Fruit fly (Drosophila melanogaster) whole organism, prepupa: ENCODE results near the gene CG5902.

Experiments used
- Blimp-1 ChIP-seq: fragments of 200-800 bp; sonication (Bioruptor generic); optimal IDR thresholded peaks from 3 replicates; lab custom pipeline; 2017; ENCODE audit warnings: missing biosample characterization, missing genetic modification characterization, mild to moderate bottlenecking, moderate library complexity, missing genetic modification reagents
- CG10631 ChIP-seq: fragments of 200-800 bp; sonication (Bioruptor generic); optimal IDR thresholded peaks from 2 replicates; lab custom pipeline; 2016; ENCODE audit warnings: missing biosample characterization, missing genetic modification characterization
- CG10669 ChIP-seq: fragments of 200-800 bp; sonication (Bioruptor generic); optimal IDR thresholded peaks from 3 replicates; lab custom pipeline; 2018; ENCODE audit warnings: missing biosample characterization, mild to moderate bottlenecking, missing genetic modification characterization, moderate library complexity
- CG11762 ChIP-seq: fragments of 200-800 bp; sonication (Bioruptor generic); optimal IDR thresholded peaks from 3 replicates; lab custom pipeline; 2016; ENCODE audit warnings: missing biosample characterization, missing genetic modification characterization; ENCODE audit not compliant: insufficient read depth
- CG11902 ChIP-seq: fragments of 200-800 bp; sonication (Bioruptor generic); optimal IDR thresholded peaks from 3 replicates; lab custom pipeline; 2016; ENCODE audit warnings: missing biosample characterization, missing genetic modification characterization
- CG15336 ChIP-seq: fragments of 200-800 bp; sonication (Bioruptor generic); IDR thresholded peaks from 2 replicates; pipeline ENCODE4 v1.3.6; 2022; ENCODE audit warnings: missing biosample characterization, missing genetic modification characterization
- CG1621 ChIP-seq: fragments of 200-800 bp; sonication (Bioruptor generic); optimal IDR thresholded peaks from 3 replicates; lab custom pipeline; 2018; ENCODE audit warnings: missing biosample characterization, mild to moderate bottlenecking, missing genetic modification characterization
- CG16779 ChIP-seq: fragments of 200-800 bp; sonication (Bioruptor generic); optimal IDR thresholded peaks from 3 replicates; lab custom pipeline; 2017; ENCODE audit warnings: missing biosample characterization, mild to moderate bottlenecking, missing genetic modification characterization
- CG31627 ChIP-seq: fragments of 200-800 bp; sonication (Bioruptor generic); optimal IDR thresholded peaks from 3 replicates; lab custom pipeline; 2016; ENCODE audit warnings: missing biosample characterization, missing genetic modification characterization
- CG32006 ChIP-seq: fragments of 200-800 bp; sonication (Bioruptor generic); optimal IDR thresholded peaks from 3 replicates; lab custom pipeline; 2017; ENCODE audit warnings: missing biosample characterization, mild to moderate bottlenecking, missing genetic modification characterization
- CG3919 ChIP-seq: fragments of 200-800 bp; sonication (Bioruptor generic); optimal IDR thresholded peaks from 3 replicates; lab custom pipeline; 2016; ENCODE audit warnings: missing biosample characterization, missing genetic modification characterization
- CG4318 ChIP-seq: fragments of 200-800 bp; sonication (Bioruptor generic); optimal IDR thresholded peaks from 3 replicates; lab custom pipeline; 2017; ENCODE audit warnings: missing biosample characterization, mild to moderate bottlenecking, missing genetic modification characterization
- CG6276 ChIP-seq: fragments of 200-800 bp; sonication (Bioruptor generic); optimal IDR thresholded peaks from 2 replicates; lab custom pipeline; 2017; ENCODE audit warnings: missing biosample characterization, mild to moderate bottlenecking, missing genetic modification characterization
- CG6792 ChIP-seq: fragments of 200-800 bp; sonication (Bioruptor generic); optimal IDR thresholded peaks from 3 replicates; lab custom pipeline; 2016; ENCODE audit warnings: missing biosample characterization, missing genetic modification characterization
- CG6808 ChIP-seq: fragments of 200-800 bp; sonication (Bioruptor generic); optimal IDR thresholded peaks from 3 replicates; lab custom pipeline; 2017; ENCODE audit warnings: missing biosample characterization, missing genetic modification characterization, mild to moderate bottlenecking, moderate library complexity, missing genetic modification reagents
- CG6854 ChIP-seq: fragments of 200-800 bp; sonication (Bioruptor generic); optimal IDR thresholded peaks from 2 replicates; lab custom pipeline; 2017; ENCODE audit warnings: missing biosample characterization, mild to moderate bottlenecking, missing genetic modification characterization
- CG7368 ChIP-seq: fragments of 200-800 bp; sonication (Bioruptor generic); optimal IDR thresholded peaks from 3 replicates; lab custom pipeline; 2016; ENCODE audit warnings: missing biosample characterization, missing genetic modification characterization
- CG8119 ChIP-seq: fragments of 200-800 bp; sonication (Bioruptor generic); IDR thresholded peaks from 3 replicates; pipeline ENCODE4 v1.3.6; 2022; ENCODE audit warnings: missing biosample characterization, missing genetic modification characterization
- CG8319 ChIP-seq: fragments of 200-800 bp; sonication (Bioruptor generic); optimal IDR thresholded peaks from 3 replicates; lab custom pipeline; 2016; ENCODE audit warnings: missing biosample characterization, missing genetic modification characterization
- CG8632 ChIP-seq: fragments of 200-800 bp; sonication (Bioruptor generic); optimal IDR thresholded peaks from 3 replicates; lab custom pipeline; 2016; ENCODE audit warnings: missing biosample characterization, missing genetic modification characterization
- Eip75B ChIP-seq: fragments of 200-800 bp; sonication (Bioruptor generic); optimal IDR thresholded peaks from 3 replicates; lab custom pipeline; 2016; ENCODE audit warnings: missing biosample characterization, missing genetic modification characterization
- Eip78C ChIP-seq: fragments of 200-800 bp; sonication (Bioruptor generic); peaks from one replicate; lab custom pipeline; 2016; ENCODE audit warnings: missing biosample characterization, missing genetic modification characterization
- Hr38 ChIP-seq: sonication (Bioruptor generic); optimal IDR thresholded peaks from 2 replicates; lab custom pipeline; 2016; ENCODE audit warnings: missing biosample characterization, missing genetic modification characterization
- Hr4 ChIP-seq: fragments of 200-800 bp; sonication (Bioruptor generic); optimal IDR thresholded peaks from 3 replicates; lab custom pipeline; 2016; ENCODE audit warnings: missing biosample characterization, missing genetic modification characterization
- Smox ChIP-seq: fragments of 200-800 bp; sonication (Bioruptor generic); optimal IDR thresholded peaks from 3 replicates; lab custom pipeline; 2016; ENCODE audit warnings: missing biosample characterization, missing genetic modification characterization
- Sox102F ChIP-seq: fragments of 200-800 bp; sonication (Bioruptor generic); optimal IDR thresholded peaks from 2 replicates; lab custom pipeline; 2016; ENCODE audit warnings: missing biosample characterization, mild to moderate bottlenecking, missing genetic modification characterization
- Sox15 ChIP-seq: fragments of 200-800 bp; sonication (Bioruptor generic); optimal IDR thresholded peaks from 3 replicates; lab custom pipeline; 2016; ENCODE audit warnings: missing biosample characterization, missing genetic modification characterization
- achi ChIP-seq: fragments of 200-800 bp; sonication (Bioruptor generic); optimal IDR thresholded peaks from 3 replicates; lab custom pipeline; 2016; ENCODE audit warnings: missing biosample characterization, missing genetic modification characterization
- acj6 ChIP-seq: fragments of 200-800 bp; sonication (Bioruptor generic); optimal IDR thresholded peaks from 3 replicates; lab custom pipeline; 2016; ENCODE audit warnings: missing biosample characterization, missing genetic modification characterization
- dac ChIP-seq: fragments of 200-800 bp; sonication (Bioruptor generic); optimal IDR thresholded peaks from 2 replicates; lab custom pipeline; 2017; ENCODE audit warnings: missing biosample characterization, mild to moderate bottlenecking, missing genetic modification characterization
- dsx ChIP-seq: fragments of 200-800 bp; optimal IDR thresholded peaks from 3 replicates; lab custom pipeline; 2019; ENCODE audit warnings: missing biosample characterization, mild to moderate bottlenecking, missing genetic modification characterization, moderate library complexity; ENCODE audit not compliant: poor library complexity, severe bottlenecking
- eg ChIP-seq: fragments of 200-800 bp; sonication (Bioruptor generic); IDR thresholded peaks from 3 replicates; pipeline ENCODE4 v1.3.6; 2022; ENCODE audit warnings: missing biosample characterization, missing genetic modification characterization
- esn ChIP-seq: fragments of 200-800 bp; sonication (Bioruptor generic); optimal IDR thresholded peaks from 2 replicates; lab custom pipeline; 2016; ENCODE audit warnings: missing biosample characterization, mild to moderate bottlenecking, missing genetic modification characterization, moderate library complexity
- fd59A ChIP-seq: fragments of 200-800 bp; sonication (Bioruptor generic); optimal IDR thresholded peaks from 2 replicates; lab custom pipeline; 2017; ENCODE audit warnings: missing biosample characterization, mild to moderate bottlenecking, missing genetic modification characterization, missing genetic modification reagents
- fd85E ChIP-seq: fragments of 200-800 bp; sonication (Bioruptor generic); optimal IDR thresholded peaks from 3 replicates; lab custom pipeline; 2016; ENCODE audit warnings: missing biosample characterization, missing genetic modification characterization
- fkh ChIP-seq: fragments of 200-800 bp; sonication (Bioruptor generic); optimal IDR thresholded peaks from 3 replicates; lab custom pipeline; 2017; ENCODE audit warnings: missing biosample characterization, mild to moderate bottlenecking, missing genetic modification characterization, moderate library complexity
- lz ChIP-seq: fragments of 200-800 bp; sonication (Bioruptor generic); optimal IDR thresholded peaks from 3 replicates; lab custom pipeline; 2016; ENCODE audit warnings: missing biosample characterization, missing genetic modification characterization
- net ChIP-seq: fragments of 200-800 bp; sonication (Bioruptor generic); optimal IDR thresholded peaks from 3 replicates; lab custom pipeline; 2016; ENCODE audit warnings: missing biosample characterization, missing genetic modification characterization
- salr ChIP-seq, 2 experiments: fragments of 200-800 bp; sonication (Bioruptor generic); optimal IDR thresholded peaks; 3 replicates each; lab custom pipeline; 2016 to 2018; ENCODE audit warnings: missing biosample characterization in 2 of 2, missing genetic modification characterization in 2 of 2, mild to moderate bottlenecking in 1 of 2
- spab ChIP-seq: fragments of 200-800 bp; sonication (Bioruptor generic); optimal IDR thresholded peaks from 2 replicates; lab custom pipeline; 2017; ENCODE audit warnings: missing biosample characterization, mild to moderate bottlenecking, missing genetic modification characterization, missing genetic modification reagents
- ss ChIP-seq, 2 experiments: fragments of 200-800 bp; sonication (Bioruptor generic); optimal IDR thresholded peaks; 2 replicates in 1 of 2; 3 replicates in 1 of 2; lab custom pipeline; 2017 to 2018; ENCODE audit warnings: mild to moderate bottlenecking in 2 of 2, missing biosample characterization in 2 of 2, missing genetic modification characterization in 2 of 2, moderate library complexity in 1 of 2
- topi ChIP-seq: fragments of 200-800 bp; sonication (Bioruptor generic); optimal IDR thresholded peaks from 3 replicates; lab custom pipeline; 2016; ENCODE audit warnings: missing biosample characterization, missing genetic modification characterization
- vri ChIP-seq: fragments of 200-800 bp; sonication (Bioruptor generic); optimal IDR thresholded peaks from 3 replicates; lab custom pipeline; 2016; ENCODE audit warnings: missing biosample characterization, mild to moderate bottlenecking, missing genetic modification characterization

The CG5902 gene

dm6 chr3R:24010637-24011214, 24.3 kb downstream of the CG5902 start (continued):
- TF ChIP-seq esn (GFP tag; lab: Kevin White, UChicago) (peak; percentile 33), CG1621 (tag; lab: Kevin White, UChicago) (no peak), CG15336 (peak; percentile 55), eg (GFP tag; lab: Robert Waterston, UW) (peak; percentile 80), CG4318 (GFP tag; lab: Kevin White, UChicago) (peak; percentile 40), CG8319 (GFP tag; lab: Kevin White, UChicago) (no peak), Eip78C (GFP tag; lab: Kevin White, UChicago) (peak; percentile 82), CG6854 (no peak), CG8119 (GFP tag; lab: Robert Waterston, UW) (peak; percentile 75), CG32006 (GFP tag; lab: Kevin White, UChicago) (peak; percentile 72), Blimp-1 (GFP tag; lab: Kevin White, UChicago) (no peak), ss (GFP tag; optimal IDR thresholded peaks at IDR 0.05; lab: Kevin White, UChicago) (no peak), CG10669 (GFP tag; lab: Kevin White, UChicago) (peak; percentile 5), vri (GFP tag; lab: Kevin White, UChicago) (no peak), Hr4 (GFP tag; lab: Kevin White, UChicago) (peak; percentile 59), CG31627 (peak; percentile 42), fd85E (GFP tag; lab: Kevin White, UChicago) (no peak), Sox15 (no peak), CG7368 (GFP tag; lab: Kevin White, UChicago) (peak; percentile 25), spab (no peak), CG6792 (peak; percentile 18), Sox102F (peak; percentile 48), acj6 (GFP tag; lab: Kevin White, UChicago) (peak; percentile 48), lz (GFP tag; lab: Kevin White, UChicago) (peak; percentile 48)

DNA sequence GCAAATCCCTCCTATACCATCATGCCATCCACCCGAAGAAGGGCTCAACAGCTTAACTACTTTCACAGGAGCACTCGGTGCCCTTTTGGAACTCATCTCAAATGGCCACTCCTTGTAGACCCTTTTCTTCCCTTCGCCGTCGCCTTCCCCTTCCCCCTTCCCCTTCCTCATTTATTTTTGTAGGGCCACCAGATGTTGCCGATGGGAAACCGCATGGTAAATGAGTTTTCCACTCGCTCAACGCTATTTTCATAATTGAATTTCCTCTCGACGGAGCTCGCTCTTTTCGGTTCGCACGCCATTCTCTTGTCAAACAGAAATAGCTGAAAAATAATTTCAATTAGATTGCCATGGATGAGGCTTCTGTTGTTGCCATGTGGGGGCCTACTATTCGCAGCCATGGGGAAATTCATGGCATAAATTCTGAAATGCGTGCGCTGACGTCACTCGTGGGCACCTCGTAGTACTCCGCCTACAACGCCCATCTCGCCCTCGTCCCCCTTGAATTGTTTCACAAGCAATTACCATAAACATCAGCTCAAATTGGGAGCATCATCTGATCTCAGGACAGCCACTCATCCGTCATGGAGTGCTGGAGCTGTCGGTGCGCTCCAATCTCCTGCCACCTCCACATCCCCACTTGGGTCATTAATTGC, 25.7 kb downstream of the CG5902 start:
- TF ChIP-seq Blimp-1 (GFP tag; lab: Kevin White, UChicago) = no peak
- TF ChIP-seq dsx = no peak
- TF ChIP-seq CG16779 = no peak
- TF ChIP-seq net (GFP tag; lab: Kevin White, UChicago) = no peak
- TF ChIP-seq Hr4 (GFP tag; lab: Kevin White, UChicago) = no peak
- TF ChIP-seq CG8632 (GFP tag; lab: Kevin White, UChicago) = no peak
- TF ChIP-seq CG11762 (GFP tag; lab: Kevin White, UChicago) = no peak
- TF ChIP-seq CG10631 (GFP tag; lab: Kevin White, UChicago) = no peak
- TF ChIP-seq CG3919 (GFP tag; lab: Kevin White, UChicago) = no peak
- TF ChIP-seq fkh (GFP tag; lab: Kevin White, UChicago) = no peak
- TF ChIP-seq eg (GFP tag; lab: Robert Waterston, UW) = no peak
- TF ChIP-seq CG8119 (GFP tag; lab: Robert Waterston, UW) = no peak
- TF ChIP-seq CG8319 (GFP tag; lab: Kevin White, UChicago) = no peak
- no peak for TF ChIP-seq CG4318 (GFP tag; lab: Kevin White, UChicago)
- no peak for TF ChIP-seq topi
- no peak for TF ChIP-seq Smox (GFP tag; lab: Kevin White, UChicago)
- TF ChIP-seq acj6 (GFP tag; lab: Kevin White, UChicago) = no peak
- no peak for TF ChIP-seq CG6808 (GFP tag; lab: Kevin White, UChicago)

dm6 chr3R:24014600-24014999, 28.2 kb downstream of the CG5902 start:
- TF ChIP-seq net (GFP tag; lab: Kevin White, UChicago) (no peak), CG6276 (GFP tag; lab: Kevin White, UChicago) (no peak), Eip78C (GFP tag; lab: Kevin White, UChicago) (peak; percentile 83), Blimp-1 (GFP tag; lab: Kevin White, UChicago) (no peak), esn (GFP tag; lab: Kevin White, UChicago) (peak; percentile 10), CG11902 (GFP tag; lab: Kevin White, UChicago) (no peak), CG6792 (no peak), CG10669 (GFP tag; lab: Kevin White, UChicago) (no peak), CG32006 (GFP tag; lab: Kevin White, UChicago) (peak; percentile 17), acj6 (GFP tag; lab: Kevin White, UChicago) (no peak), achi (no peak), CG4318 (GFP tag; lab: Kevin White, UChicago) (no peak), Sox102F (no peak), Smox (GFP tag; lab: Kevin White, UChicago) (no peak), CG8119 (GFP tag; lab: Robert Waterston, UW) (0 out of 3 replicates have a peak, but pooled peaks have one; percentile 25), CG7368 (GFP tag; lab: Kevin White, UChicago) (no peak), fd59A (GFP tag; lab: Kevin White, UChicago) (no peak), CG8632 (GFP tag; lab: Kevin White, UChicago) (no peak), CG6808 (GFP tag; lab: Kevin White, UChicago) (no peak), Hr38 (GFP tag; lab: Kevin White, UChicago) (no peak), dac (GFP tag; lab: Kevin White, UChicago) (no peak), salr (GFP tag; optimal IDR thresholded peaks at IDR 0.05; lab: Kevin White, UChicago) (no peak), Eip75B (GFP tag; lab: Kevin White, UChicago) (peak; percentile 10), fkh (GFP tag; lab: Kevin White, UChicago) (no peak)
